Fruit fly (Drosophila melanogaster): ENCODE results near the gene CG15784.

CG15784 gene

dm6 chrX:5432635-5433482 lies 3.5 kb downstream of the CG15784 start:
- TF ChIP-seq noc (tag; optimal IDR thresholded peaks at IDR 0.05) = no peak

- TF ChIP-seq noc (tag; optimal IDR thresholded peaks at IDR 0.05) = no peak
Observed at dm6 chrX:5446404-5446803, 17.0 kb downstream of the CG15784 start, which contains the start of gene SPR. Gene SPR, plus strand, starts transcription at chrX:5446656.
